Fruit fly (Drosophila melanogaster): ENCODE results near the gene CG10211.

DNA sequence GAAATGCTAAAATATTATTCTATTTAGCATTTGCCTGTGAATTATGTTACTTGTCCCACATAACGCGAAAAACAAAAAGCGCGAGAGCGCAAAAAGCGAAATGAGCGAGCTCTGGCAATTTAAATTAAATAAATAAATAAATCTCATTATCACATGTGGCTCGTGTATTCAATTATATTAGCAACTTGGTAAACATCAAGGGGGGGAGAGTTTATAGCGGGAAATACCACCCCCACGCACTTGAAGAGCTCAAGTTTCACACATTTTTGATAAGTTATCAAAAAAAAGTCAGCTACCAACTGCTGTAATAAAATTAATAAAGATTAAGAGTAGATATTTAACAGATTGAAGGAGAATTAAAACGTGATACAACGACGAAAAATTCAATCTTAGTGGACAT is 32.2 kb downstream of the CG10211 start:
- TF ChIP-seq Mnt (GFP tag; optimal IDR thresholded peaks at IDR 0.05), result no peak
- TF ChIP-seq CG14711 (tag; optimal IDR thresholded peaks at IDR 0.05), result no peak
- TF ChIP-seq CG1620 (GFP tag; optimal IDR thresholded peaks at IDR 0.05), result no peak
- TF ChIP-seq CG7045 (GFP tag; optimal IDR thresholded peaks at IDR 0.05), result no peak
- TF ChIP-seq CG33017 (tag; optimal IDR thresholded peaks at IDR 0.05), result no peak
- TF ChIP-seq Hr96 (GFP tag; optimal IDR thresholded peaks at IDR 0.05), result no peak
- TF ChIP-seq CG11617 (GFP tag; optimal IDR thresholded peaks at IDR 0.05), result no peak
- no peak for TF ChIP-seq toe (GFP tag; optimal IDR thresholded peaks at IDR 0.05)
- TF ChIP-seq kay (GFP tag; ENCODE audit: borderline replicate concordance), result no peak
- TF ChIP-seq pad (GFP tag; optimal IDR thresholded peaks at IDR 0.05), result no peak
- TF ChIP-seq ovo (GFP tag; optimal IDR thresholded peaks at IDR 0.05), result no peak
- no peak for TF ChIP-seq CG12768 (GFP tag; optimal IDR thresholded peaks at IDR 0.05)
- no peak for TF ChIP-seq tj (GFP tag; optimal IDR thresholded peaks at IDR 0.05)

Data from whole organism, adult.